Worm (Caenorhabditis elegans) whole organism, L1 larva: ENCODE measurements around the gene pqn-54.

ENCODE experiments used
- elt-2 ChIP-seq: sonication (generic microtip); optimal IDR thresholded peaks from 2 replicates; lab custom pipeline; 2016; ENCODE audit warnings: missing genetic modification characterization, mild to moderate bottlenecking, inconsistent platforms, missing compliant biosample characterization, missing genetic modification reagents
- nhr-84 ChIP-seq: sonication (generic microtip); optimal IDR thresholded peaks from 2 replicates; lab custom pipeline; 2017; ENCODE audit warnings: missing biosample characterization, missing genetic modification characterization
- skn-1 ChIP-seq: fragments of 150-350 bp; optimal IDR thresholded peaks from 2 replicates; lab custom pipeline; 2014; ENCODE audit warnings: missing biosample characterization, missing genetic modification characterization
- snpc-4 ChIP-seq: fragments of 150-350 bp; optimal IDR thresholded peaks from 2 replicates; lab custom pipeline; 2014; ENCODE audit warnings: missing biosample characterization, missing genetic modification characterization
- zip-4 ChIP-seq: fragments of 200-800 bp; sonication (Bioruptor generic); optimal IDR thresholded peaks from 2 replicates; lab custom pipeline; 2018; ENCODE audit warnings: mild to moderate bottlenecking, missing genetic modification characterization, moderate library complexity, missing compliant biosample characterization

DNA sequence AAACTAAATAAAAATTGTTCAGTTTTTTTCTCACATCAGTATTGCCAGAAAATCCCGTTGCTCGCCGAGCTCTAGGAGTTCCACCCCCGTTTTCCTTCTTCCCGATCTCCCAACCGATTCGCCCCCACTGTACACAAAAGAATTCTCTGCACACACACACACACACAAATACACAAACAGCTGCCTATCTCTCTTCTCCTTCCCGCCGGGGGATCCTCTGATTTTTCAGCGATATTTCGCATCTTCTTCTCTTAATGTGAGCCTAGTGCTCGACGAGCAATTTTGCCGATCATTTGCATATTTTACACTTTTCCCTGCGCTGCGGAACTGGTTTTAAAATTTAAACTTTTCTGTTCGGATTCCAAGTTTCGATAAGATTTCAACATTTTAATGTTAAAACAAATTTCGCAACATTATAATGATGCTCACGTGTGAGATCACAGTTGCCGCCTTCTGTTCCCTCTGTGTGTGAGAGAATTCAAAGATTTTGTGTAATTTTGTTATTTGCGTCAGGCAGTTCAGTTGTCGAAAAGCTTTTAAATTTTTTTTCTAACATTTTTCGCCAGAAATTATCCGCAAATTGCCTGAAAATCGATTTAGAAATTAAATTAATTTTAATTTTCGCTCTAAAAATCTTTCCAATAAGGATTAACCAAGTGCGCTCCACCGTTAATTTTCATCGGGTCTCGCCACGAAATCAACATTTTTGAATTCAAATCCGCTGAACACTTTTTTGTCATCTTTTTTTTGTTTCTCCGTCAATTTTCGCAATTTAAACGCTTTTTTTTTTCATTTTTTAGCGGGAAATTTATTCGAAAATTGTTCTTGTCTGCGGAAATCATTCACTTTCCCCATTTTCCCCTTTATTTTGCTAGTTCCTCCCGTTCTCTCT is 6.5 kb downstream of the pqn-54 start:
- no peak for TF ChIP-seq elt-2
- peak; percentile 85 for TF ChIP-seq skn-1 (tag; lab: Kevin White, UChicago)
- TF ChIP-seq nhr-84: no peak
- TF ChIP-seq zip-4: peak; percentile 21
- TF ChIP-seq snpc-4 (tag; lab: Kevin White, UChicago): no peak
